Worm (Caenorhabditis elegans) whole organism, midembryonic: ENCODE results near the gene lec-10.

Source experiments
- med-1 ChIP-seq: sonication (generic microtip); optimal IDR thresholded peaks from 2 replicates; lab custom pipeline; 2017; ENCODE audit warnings: missing genetic modification characterization, mild to moderate bottlenecking, missing compliant biosample characterization, antibody characterized with exemption, missing genetic modification reagents; ENCODE audit not compliant: insufficient read depth
- ref-1 ChIP-seq: fragments of 200-800 bp; sonication (Bioruptor generic); conservative IDR thresholded peaks from 2 replicates; pipeline ENCODE4 v1.3.6; 2022; ENCODE audit warnings: missing genetic modification reagents, missing genetic modification characterization, missing compliant biosample characterization
- tab-1 ChIP-seq: fragments of 200-800 bp; sonication (Bioruptor generic); IDR thresholded peaks from 2 replicates; pipeline ENCODE4 v1.3.6; 2022; ENCODE audit warnings: missing genetic modification characterization, missing compliant biosample characterization

- TF ChIP-seq tab-1 (no peak), med-1 (GFP tag; lab: Kevin White, UChicago) (no peak), ref-1 (GFP tag; lab: Robert Waterston, UW) (no peak)
Measured at ce11 chrV:6464238-6464637, 24.7 kb downstream of the lec-10 start.
